Fruit fly (Drosophila melanogaster) whole organism, embryonic: ENCODE results near the gene CG15570.

Experiments used
- BEAF-32 ChIP-seq: fragments of 200-800 bp; sonication (Bioruptor generic); optimal IDR thresholded peaks from 3 replicates; lab custom pipeline; 2017; ENCODE audit warnings: missing biosample characterization, missing genetic modification characterization, mild to moderate bottlenecking, moderate library complexity, missing genetic modification reagents
- Blimp-1 ChIP-seq: fragments of 200-800 bp; sonication (Bioruptor generic); optimal IDR thresholded peaks from 3 replicates; lab custom pipeline; 2018; ENCODE audit warnings: missing biosample characterization, missing genetic modification characterization, mild to moderate bottlenecking, moderate library complexity, missing genetic modification reagents
- BtbVII ChIP-seq: fragments of 200-800 bp; sonication (Bioruptor generic); optimal IDR thresholded peaks from 3 replicates; lab custom pipeline; 2017; ENCODE audit warnings: missing biosample characterization, mild to moderate bottlenecking, missing genetic modification characterization
- CG10543 ChIP-seq: fragments of 200-800 bp; sonication (Bioruptor generic); optimal IDR thresholded peaks from 3 replicates; lab custom pipeline; 2017; ENCODE audit warnings: missing biosample characterization, mild to moderate bottlenecking, missing genetic modification characterization, moderate library complexity
- CG10654 ChIP-seq: fragments of 200-800 bp; sonication (Bioruptor generic); optimal IDR thresholded peaks from 2 replicates; lab custom pipeline; 2016; ENCODE audit warnings: missing biosample characterization, missing genetic modification characterization
- CG13123 ChIP-seq: fragments of 200-800 bp; sonication (Bioruptor generic); optimal IDR thresholded peaks from 2 replicates; lab custom pipeline; 2016; ENCODE audit warnings: missing biosample characterization, missing genetic modification characterization
- CG14050 ChIP-seq: fragments of 200-800 bp; sonication (Bioruptor generic); IDR thresholded peaks from 3 replicates; pipeline ENCODE4 v1.3.6; 2022; ENCODE audit warnings: missing biosample characterization, missing genetic modification characterization
- CG14710 ChIP-seq: fragments of 200-800 bp; sonication (Bioruptor generic); optimal IDR thresholded peaks from 3 replicates; lab custom pipeline; 2019; ENCODE audit warnings: missing biosample characterization, mild to moderate bottlenecking, missing genetic modification characterization, moderate library complexity
- CG15479 ChIP-seq: fragments of 200-800 bp; sonication (Bioruptor generic); optimal IDR thresholded peaks from 3 replicates; lab custom pipeline; 2019; ENCODE audit warnings: missing biosample characterization, mild to moderate bottlenecking, missing genetic modification characterization, moderate library complexity
- CG1647 ChIP-seq: fragments of 200-800 bp; sonication (Bioruptor generic); optimal IDR thresholded peaks from 3 replicates; lab custom pipeline; 2016; ENCODE audit warnings: missing biosample characterization, missing genetic modification characterization
- CG18599 ChIP-seq: fragments of 200-800 bp; sonication (Bioruptor generic); optimal IDR thresholded peaks from 3 replicates; lab custom pipeline; 2017; ENCODE audit warnings: missing biosample characterization, missing genetic modification characterization, mild to moderate bottlenecking, moderate library complexity, missing genetic modification reagents
- CG18619 ChIP-seq: fragments of 200-800 bp; sonication (Bioruptor generic); optimal IDR thresholded peaks from 3 replicates; lab custom pipeline; 2017; ENCODE audit warnings: missing biosample characterization, mild to moderate bottlenecking, missing genetic modification characterization
- CG34224 ChIP-seq: fragments of 200-800 bp; sonication (Bioruptor generic); IDR thresholded peaks from 3 replicates; pipeline ENCODE4 v1.3.6; 2022; ENCODE audit warnings: missing biosample characterization, missing genetic modification characterization; ENCODE audit not compliant: partially characterized antibody
- CG4360 ChIP-seq: fragments of 200-800 bp; sonication (Bioruptor generic); IDR thresholded peaks from 2 replicates; pipeline ENCODE4 v1.3.6; 2022; ENCODE audit warnings: missing biosample characterization, missing genetic modification characterization
- CG4730 ChIP-seq: fragments of 200-800 bp; sonication (Bioruptor generic); IDR thresholded peaks from 2 replicates; pipeline ENCODE4 v1.3.6; 2022; ENCODE audit warnings: missing biosample characterization, missing genetic modification characterization
- CG7357 ChIP-seq: fragments of 200-800 bp; sonication (Bioruptor generic); IDR thresholded peaks from 3 replicates; pipeline ENCODE4 v1.3.6; 2022; ENCODE audit warnings: missing biosample characterization, missing genetic modification characterization
- CG7556 ChIP-seq: fragments of 200-800 bp; sonication (Bioruptor generic); optimal IDR thresholded peaks from 2 replicates; lab custom pipeline; 2017; ENCODE audit warnings: missing biosample characterization, mild to moderate bottlenecking, missing genetic modification characterization
- CG8281 ChIP-seq: fragments of 200-800 bp; sonication (Bioruptor generic); optimal IDR thresholded peaks from 2 replicates; lab custom pipeline; 2018; ENCODE audit warnings: missing biosample characterization, mild to moderate bottlenecking, missing genetic modification characterization, moderate library complexity
- CG8924 ChIP-seq: fragments of 200-800 bp; optimal IDR thresholded peaks from 3 replicates; lab custom pipeline; 2019; ENCODE audit warnings: missing biosample characterization, mild to moderate bottlenecking, missing genetic modification characterization, moderate library complexity
- CG9797 ChIP-seq: fragments of 200-800 bp; sonication (Bioruptor generic); optimal IDR thresholded peaks from 3 replicates; lab custom pipeline; 2018; ENCODE audit warnings: missing biosample characterization, mild to moderate bottlenecking, missing genetic modification characterization
- CG9817 ChIP-seq: fragments of 200-800 bp; sonication (Bioruptor generic); optimal IDR thresholded peaks from 2 replicates; lab custom pipeline; 2018; ENCODE audit warnings: missing biosample characterization, mild to moderate bottlenecking, missing genetic modification characterization, moderate library complexity
- CG9932 ChIP-seq: fragments of 200-800 bp; sonication (Bioruptor generic); IDR thresholded peaks from 2 replicates; pipeline ENCODE4 v1.3.6; 2022; ENCODE audit warnings: missing biosample characterization, missing genetic modification characterization
- CHES-1-like ChIP-seq: fragments of 200-800 bp; sonication (Bioruptor generic); optimal IDR thresholded peaks from 2 replicates; lab custom pipeline; 2016; ENCODE audit warnings: missing biosample characterization, missing genetic modification characterization
- Dip3 ChIP-seq: fragments of 200-800 bp; sonication (Bioruptor generic); optimal IDR thresholded peaks from 3 replicates; lab custom pipeline; 2016; ENCODE audit warnings: missing biosample characterization, missing genetic modification characterization
- E2f2 ChIP-seq: fragments of 200-800 bp; sonication (Bioruptor generic); IDR thresholded peaks from 2 replicates; pipeline ENCODE4 v1.3.6; 2022; ENCODE audit warnings: missing biosample characterization, missing genetic modification characterization
- Fer3 ChIP-seq: fragments of 200-800 bp; sonication (Bioruptor generic); optimal IDR thresholded peaks from 2 replicates; lab custom pipeline; 2018; ENCODE audit warnings: missing biosample characterization, mild to moderate bottlenecking, missing genetic modification characterization, moderate library complexity
- HHEX ChIP-seq: fragments of 200-800 bp; sonication (Bioruptor generic); optimal IDR thresholded peaks from 3 replicates; lab custom pipeline; 2017; ENCODE audit warnings: missing biosample characterization, mild to moderate bottlenecking, missing genetic modification characterization, missing genetic modification reagents
- HmgD ChIP-seq: fragments of 200-800 bp; sonication (Bioruptor generic); optimal IDR thresholded peaks from 3 replicates; lab custom pipeline; 2016; ENCODE audit warnings: missing biosample characterization, missing genetic modification characterization
- Hmx ChIP-seq: fragments of 200-800 bp; sonication (Bioruptor generic); optimal IDR thresholded peaks from 2 replicates; lab custom pipeline; 2016; ENCODE audit warnings: missing biosample characterization, missing genetic modification characterization
- Hr3 ChIP-seq: fragments of 200-800 bp; sonication (Bioruptor generic); optimal IDR thresholded peaks from 3 replicates; lab custom pipeline; 2016; ENCODE audit warnings: missing biosample characterization, missing genetic modification characterization
- MTF-1 ChIP-seq: fragments of 200-800 bp; sonication (Bioruptor generic); optimal IDR thresholded peaks from 2 replicates; lab custom pipeline; 2018; ENCODE audit warnings: missing biosample characterization, mild to moderate bottlenecking, missing genetic modification characterization, borderline replicate concordance
- Xrp1 ChIP-seq: fragments of 200-800 bp; sonication (Bioruptor generic); IDR thresholded peaks from 2 replicates; pipeline ENCODE4 v1.3.6; 2022; ENCODE audit warnings: missing biosample characterization, missing genetic modification characterization
- ash1 ChIP-seq: fragments of 200-800 bp; sonication (Bioruptor generic); optimal IDR thresholded peaks from 2 replicates; lab custom pipeline; 2018; ENCODE audit warnings: missing biosample characterization, mild to moderate bottlenecking, missing genetic modification characterization
- chm ChIP-seq: fragments of 200-800 bp; sonication (Bioruptor generic); IDR thresholded peaks from 2 replicates; pipeline ENCODE4 v1.3.6; 2022; ENCODE audit warnings: missing biosample characterization, missing genetic modification characterization
- crol ChIP-seq: fragments of 200-800 bp; sonication (Bioruptor generic); IDR thresholded peaks from 2 replicates; pipeline ENCODE4 v1.3.6; 2022; ENCODE audit warnings: missing biosample characterization, missing genetic modification characterization
- her ChIP-seq: fragments of 200-800 bp; sonication (Bioruptor generic); optimal IDR thresholded peaks from 2 replicates; lab custom pipeline; 2016; ENCODE audit warnings: missing biosample characterization, missing genetic modification characterization
- jigr1 ChIP-seq: fragments of 200-800 bp; sonication (Bioruptor generic); IDR thresholded peaks from 3 replicates; pipeline ENCODE4 v1.3.6; 2022; ENCODE audit warnings: missing biosample characterization, missing genetic modification characterization
- lab ChIP-seq: fragments of 200-800 bp; sonication (Bioruptor generic); optimal IDR thresholded peaks from 3 replicates; lab custom pipeline; 2017; ENCODE audit warnings: missing biosample characterization, missing genetic modification characterization, mild to moderate bottlenecking, moderate library complexity, missing genetic modification reagents
- lmd ChIP-seq: fragments of 200-800 bp; sonication (Bioruptor generic); IDR thresholded peaks from 2 replicates; pipeline ENCODE4 v1.3.6; 2022; ENCODE audit warnings: missing biosample characterization, missing genetic modification characterization
- mld ChIP-seq: fragments of 200-800 bp; sonication (Bioruptor generic); IDR thresholded peaks from 3 replicates; pipeline ENCODE4 v1.3.6; 2022; ENCODE audit warnings: missing biosample characterization, missing genetic modification characterization; ENCODE audit not compliant: partially characterized antibody
- nerfin-1 ChIP-seq: fragments of 200-800 bp; sonication (Bioruptor generic); optimal IDR thresholded peaks from 3 replicates; lab custom pipeline; 2019; ENCODE audit warnings: missing biosample characterization, mild to moderate bottlenecking, missing genetic modification characterization, moderate library complexity
- p53 ChIP-seq: fragments of 200-800 bp; sonication (Bioruptor generic); optimal IDR thresholded peaks from 2 replicates; lab custom pipeline; 2016; ENCODE audit warnings: missing biosample characterization, missing genetic modification characterization
- pb ChIP-seq: fragments of 200-800 bp; sonication (Bioruptor generic); optimal IDR thresholded peaks from 3 replicates; lab custom pipeline; 2016; ENCODE audit warnings: missing biosample characterization, missing genetic modification characterization
- pnt ChIP-seq: fragments of 200-800 bp; sonication (Bioruptor generic); optimal IDR thresholded peaks from 3 replicates; lab custom pipeline; 2016; ENCODE audit warnings: missing biosample characterization, missing genetic modification characterization
- sc ChIP-seq, 3 experiments: fragments of >200 bp in 2 of 3; fragments of 200-800 bp in 1 of 3; sonication (Bioruptor generic) in 1 of 3; optimal IDR thresholded peaks; 2 replicates in 2 of 3; 3 replicates in 1 of 3; lab custom pipeline; 2017; ENCODE audit warnings: mild to moderate bottlenecking in 1 of 3, missing biosample characterization in 1 of 3, missing genetic modification characterization in 1 of 3, missing genetic modification reagents in 1 of 3
- sd ChIP-seq: fragments of 200-800 bp; sonication (Bioruptor generic); optimal IDR thresholded peaks from 3 replicates; lab custom pipeline; 2018; ENCODE audit warnings: missing biosample characterization, mild to moderate bottlenecking, missing genetic modification characterization, moderate library complexity
- sr ChIP-seq: fragments of 200-800 bp; sonication (Bioruptor generic); IDR thresholded peaks from 3 replicates; pipeline ENCODE4 v1.3.6; 2022; ENCODE audit warnings: missing biosample characterization, missing genetic modification characterization
- tap ChIP-seq: fragments of 200-800 bp; optimal IDR thresholded peaks from 3 replicates; lab custom pipeline; 2019; ENCODE audit warnings: missing biosample characterization, mild to moderate bottlenecking, missing genetic modification characterization, moderate library complexity
- unc-4 ChIP-seq: fragments of 200-800 bp; sonication (Bioruptor generic); IDR thresholded peaks from 2 replicates; pipeline ENCODE4 v1.3.6; 2022; ENCODE audit warnings: missing biosample characterization, missing genetic modification characterization; ENCODE audit not compliant: partially characterized antibody

CG15570 gene

dm6 chrX:4172143-4172771, 45.7 kb upstream of the CG15570 start (continued):
- TF ChIP-seq nerfin-1 = no peak
- no peak for TF ChIP-seq mld
- no peak for TF ChIP-seq CG1647 (GFP tag; lab: Kevin White, UChicago)
- no peak for TF ChIP-seq CG9932 (GFP tag; lab: Robert Waterston, UW)
- no peak for TF ChIP-seq CG10543 (GFP tag; lab: Kevin White, UChicago)
- no peak for TF ChIP-seq jigr1 (GFP tag; lab: Robert Waterston, UW)
- no peak for TF ChIP-seq CG4360 (GFP tag; lab: Robert Waterston, UW)
- TF ChIP-seq Fer3 (tag; lab: Kevin White, UChicago) = no peak
- peak; percentile 34; the same call in 1 of the 2 replicates for TF ChIP-seq lmd
- TF ChIP-seq CG10654 = no peak
- TF ChIP-seq her (GFP tag; lab: Kevin White, UChicago) = no peak
- peak; percentile 33 for TF ChIP-seq Blimp-1 (GFP tag; lab: Kevin White, UChicago)
- TF ChIP-seq Hr3 (GFP tag; lab: Kevin White, UChicago) = peak; percentile 15
- no peak for TF ChIP-seq crol
- no peak for TF ChIP-seq CG15479 (GFP tag; lab: Kevin White, UChicago)
- no peak for TF ChIP-seq CG9797 (GFP tag; lab: Kevin White, UChicago)
- peak; percentile 3 for TF ChIP-seq CG9817 (tag; lab: Kevin White, UChicago)
- no peak for TF ChIP-seq CG8924 (tag; lab: Kevin White, UChicago)
- no peak for TF ChIP-seq CG18619
- no peak for TF ChIP-seq HmgD (GFP tag; lab: Kevin White, UChicago)
- 0 out of 3 replicates have a peak, but pooled peaks have one; percentile 25 for TF ChIP-seq CG14050 (GFP tag; lab: Robert Waterston, UW)
- no peak for TF ChIP-seq Hmx
- TF ChIP-seq chm = no peak
- no peak for TF ChIP-seq tap (tag; lab: Kevin White, UChicago)
- no peak for TF ChIP-seq sd
- TF ChIP-seq Xrp1 (GFP tag; lab: Robert Waterston, UW) = peak; percentile 43; the same call in 1 of the 2 replicates
- no peak for TF ChIP-seq p53 (GFP tag; lab: Kevin White, UChicago)
- TF ChIP-seq BEAF-32 = no peak
- no peak for TF ChIP-seq sc (optimal IDR thresholded peaks at IDR 0.05; lab: Kevin White, UChicago)
- TF ChIP-seq sc (GFP tag; optimal IDR thresholded peaks at IDR 0.05; lab: Kevin White, UChicago) = no peak
- peak; percentile 32 for TF ChIP-seq E2f2 (GFP tag; lab: Robert Waterston, UW)
- no peak for TF ChIP-seq CG7556 (GFP tag; lab: Kevin White, UChicago)
- no peak for TF ChIP-seq CG7357 (GFP tag; lab: Robert Waterston, UW)
- no peak for TF ChIP-seq unc-4
- TF ChIP-seq CG34224 (GFP tag; lab: Robert Waterston, UW) = no peak
- no peak for TF ChIP-seq pb (GFP tag; lab: Kevin White, UChicago)
- TF ChIP-seq HHEX (GFP tag; lab: Kevin White, UChicago) = no peak
- TF ChIP-seq lab (GFP tag; lab: Kevin White, UChicago) = no peak
- no peak for TF ChIP-seq CG13123 (GFP tag; lab: Kevin White, UChicago)
- TF ChIP-seq CG4730 (GFP tag; lab: Robert Waterston, UW) = 0 out of 2 replicates have a peak, but pooled peaks have one; percentile 14
- no peak for TF ChIP-seq CG14710 (tag; lab: Kevin White, UChicago)
- TF ChIP-seq BtbVII = no peak
- TF ChIP-seq sr (GFP tag; lab: Robert Waterston, UW) = no peak
- no peak for TF ChIP-seq CHES-1-like
- TF ChIP-seq pnt (GFP tag; lab: Kevin White, UChicago) = no peak
- TF ChIP-seq Dip3 (GFP tag; lab: Kevin White, UChicago) = no peak
- no peak for TF ChIP-seq CG18599
- no peak for TF ChIP-seq MTF-1 (GFP tag; lab: Kevin White, UChicago)
- no peak for TF ChIP-seq ash1 (GFP tag; lab: Kevin White, UChicago)
- no peak for TF ChIP-seq CG8281 (tag; lab: Kevin White, UChicago)
